Worm (Caenorhabditis elegans) whole organism, young adult: Measurements from ENCODE around the gene C14A4.6.

Experiments used
- F49E8.2 ChIP-seq: sonication (generic microtip); optimal IDR thresholded peaks from 3 replicates; lab custom pipeline; 2017; ENCODE audit warnings: missing genetic modification characterization, mild to moderate bottlenecking, missing compliant biosample characterization, antibody characterized with exemption, moderate library complexity; ENCODE audit not compliant: insufficient read depth
- ama-1 ChIP-seq, 3 experiments: fragments of 150-350 bp in 1 of 3; sonication (generic microtip) in 2 of 3; optimal IDR thresholded peaks; 2 replicates each; lab custom pipeline; 2014 to 2018; ENCODE audit warnings: missing biosample characterization in 2 of 3, missing genetic modification characterization in 2 of 3, missing genetic modification reagents in 2 of 3
- attf-5 ChIP-seq: fragments of 200-800 bp; sonication (Bioruptor generic); optimal IDR thresholded peaks from 2 replicates; lab custom pipeline; 2018; ENCODE audit warnings: mild to moderate bottlenecking, missing genetic modification characterization, missing compliant biosample characterization
- dpl-1 ChIP-seq: fragments of 150-350 bp; optimal IDR thresholded peaks from 2 replicates; lab custom pipeline; 2014; ENCODE audit warnings: missing biosample characterization, missing genetic modification reagents, missing genetic modification characterization
- hmg-1.2 ChIP-seq: fragments of 200-800 bp; sonication (Bioruptor generic); IDR thresholded peaks from 2 replicates; pipeline ENCODE4 v1.3.6; 2022; ENCODE audit warnings: missing genetic modification reagents, missing genetic modification characterization, missing compliant biosample characterization
- hrde-1 ChIP-seq: sonication (generic microtip); optimal IDR thresholded peaks from 2 replicates; lab custom pipeline; 2016; ENCODE audit warnings: missing genetic modification characterization, mild to moderate bottlenecking, missing compliant biosample characterization, moderate library complexity, missing genotype, missing genetic modification reagents, borderline replicate concordance
- lin-26 ChIP-seq: fragments of 200-800 bp; sonication (Bioruptor generic); IDR thresholded peaks from 2 replicates; pipeline ENCODE4 v1.3.6; 2022; ENCODE audit warnings: missing genetic modification reagents, missing genetic modification characterization, missing compliant biosample characterization
- lsy-27 ChIP-seq: sonication (generic microtip); optimal IDR thresholded peaks from 2 replicates; lab custom pipeline; 2017; ENCODE audit warnings: missing genetic modification characterization, mild to moderate bottlenecking, missing compliant biosample characterization, antibody characterized with exemption, missing genotype, borderline replicate concordance; ENCODE audit not compliant: insufficient read depth
- nhr-90 ChIP-seq: sonication (generic microtip); optimal IDR thresholded peaks from 2 replicates; lab custom pipeline; 2016; ENCODE audit warnings: missing genotype, mild to moderate bottlenecking, missing genetic modification characterization, missing compliant biosample characterization
- snpc-4 ChIP-seq, 5 experiments: fragments of 150-350 bp in 1 of 5; sonication (generic microtip) in 4 of 5; optimal IDR thresholded peaks; 2 replicates each; lab custom pipeline; 2014 to 2018; ENCODE audit warnings: missing genetic modification characterization in 5 of 5, missing biosample characterization in 3 of 5, antibody characterized with exemption in 2 of 5, mild to moderate bottlenecking in 2 of 5, missing compliant biosample characterization in 2 of 5, missing genotype in 2 of 5, moderate library complexity in 2 of 5, missing genetic modification reagents in 1 of 5
- unc-130 ChIP-seq: sonication (generic microtip); optimal IDR thresholded peaks from 2 replicates; lab custom pipeline; 2016; ENCODE audit warnings: missing genetic modification reagents, missing genetic modification characterization, missing compliant biosample characterization
- unc-62 ChIP-seq: fragments of 150-350 bp; optimal IDR thresholded peaks from 2 replicates; lab custom pipeline; 2014; ENCODE audit warnings: missing biosample characterization, missing genetic modification reagents, missing genetic modification characterization

ce11 chrII:10548778-10549671 lies 45.6 kb downstream of the C14A4.6 start:
- no peak for TF ChIP-seq hrde-1 (tag; lab: Kevin White, UChicago)
- no peak for TF ChIP-seq unc-130
- TF ChIP-seq F49E8.2: no peak
- TF ChIP-seq nhr-90 (tag; lab: Kevin White, UChicago): peak; percentile 9
- peak; percentile 74 for TF ChIP-seq lin-26 (GFP tag; lab: Robert Waterston, UW)
- TF ChIP-seq attf-5: peak; percentile 63
- TF ChIP-seq dpl-1 (GFP tag; lab: Kevin White, UChicago): no peak
- no peak for TF ChIP-seq snpc-4 (GFP tag; optimal IDR thresholded peaks at IDR 0.05; lab: Kevin White, UChicago)
- peak; percentile 19 to 43 (median 23) for TF ChIP-seq snpc-4 (tag; optimal IDR thresholded peaks at IDR 0.05; lab: Kevin White, UChicago)
- TF ChIP-seq unc-62 (GFP tag; lab: Kevin White, UChicago): no peak
- peak; percentile 91 for TF ChIP-seq ama-1 (optimal IDR thresholded peaks at IDR 0.05; lab: Kevin White, UChicago)
- no peak for TF ChIP-seq ama-1 (GFP tag; optimal IDR thresholded peaks at IDR 0.05; lab: Kevin White, UChicago)
- TF ChIP-seq hmg-1.2: peak; percentile 65
- no peak for TF ChIP-seq lsy-27 (tag; lab: Kevin White, UChicago)
